Worm (Caenorhabditis elegans): ENCODE results near the gene srh-44.

Gene srh-44

DNA sequence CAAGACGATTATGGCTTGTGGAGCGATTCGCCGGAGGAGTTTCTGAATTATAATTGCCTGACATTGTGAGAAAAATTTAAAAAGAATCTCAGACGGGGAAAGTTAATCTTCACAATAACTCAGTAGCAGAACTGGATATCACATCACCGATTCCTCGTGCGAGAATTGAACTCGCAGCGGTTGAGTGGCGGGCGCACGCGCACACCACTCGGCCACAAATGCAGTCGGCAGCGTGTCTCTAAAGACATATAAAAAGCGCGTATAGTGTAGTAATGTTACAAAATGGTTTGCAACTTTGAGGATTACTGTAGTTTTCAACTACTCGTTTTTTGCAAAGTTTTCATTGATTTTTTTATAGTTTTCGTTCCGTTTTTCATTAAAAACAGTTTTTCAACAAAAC, 30.3 kb upstream of the srh-44 start (continued):
- TF ChIP-seq saeg-2 (GFP tag; IDR thresholded peaks at IDR 0.05): peak; percentile 93
- peak; percentile 91 for TF ChIP-seq zip-11 (GFP tag; IDR thresholded peaks at IDR 0.05)
- no peak for TF ChIP-seq tag-97 (GFP tag; IDR thresholded peaks at IDR 0.05)
- TF ChIP-seq daf-19 (GFP tag; conservative IDR thresholded peaks at IDR 0.05): peak; percentile 97
- TF ChIP-seq egl-27 (tag; optimal IDR thresholded peaks at IDR 0.05): no peak
- peak in 1 of 2 experiments; percentile 37 for TF ChIP-seq unc-62 (GFP tag; optimal IDR thresholded peaks at IDR 0.05 in 1 of 2)
- TF ChIP-seq unc-62 (tag; optimal IDR thresholded peaks at IDR 0.05): no peak
- peak; percentile 85 for TF ChIP-seq unc-130 (GFP tag; optimal IDR thresholded peaks at IDR 0.05)
- TF ChIP-seq unc-39 (tag; optimal IDR thresholded peaks at IDR 0.05): no peak
- peak; percentile 87 for TF ChIP-seq lir-3 (tag; optimal IDR thresholded peaks at IDR 0.05)
- peak; percentile 78 for TF ChIP-seq Y48G9A.11 (GFP tag; IDR thresholded peaks at IDR 0.05)
- peak; percentile 8 for TF ChIP-seq jun-1 (tag; optimal IDR thresholded peaks at IDR 0.05)
- no peak for TF ChIP-seq skn-1 (tag; optimal IDR thresholded peaks at IDR 0.05)
- TF ChIP-seq dpl-1 (GFP tag; optimal IDR thresholded peaks at IDR 0.05): peak; percentile 46
- peak; percentile 72 for TF ChIP-seq F37D6.2 (tag; optimal IDR thresholded peaks at IDR 0.05)
- TF ChIP-seq ceh-28 (tag; optimal IDR thresholded peaks at IDR 0.05): no peak
- peak; percentile 91 for TF ChIP-seq ZK337.2 (GFP tag; IDR thresholded peaks at IDR 0.05)
- TF ChIP-seq zfp-2 (tag; optimal IDR thresholded peaks at IDR 0.05): peak; percentile 70
- TF ChIP-seq nhr-6 (tag; optimal IDR thresholded peaks at IDR 0.05): no peak
- TF ChIP-seq hlh-30 (tag; optimal IDR thresholded peaks at IDR 0.05; ENCODE audit: insufficient read depth): no peak
- peak; percentile 61 to 91 for TF ChIP-seq daf-16 (GFP tag; optimal IDR thresholded peaks at IDR 0.05)
- TF ChIP-seq daf-16 (tag; optimal IDR thresholded peaks at IDR 0.05): peak; percentile 68
- peak; percentile 95 for TF ChIP-seq Y5F2A.4 (GFP tag; optimal IDR thresholded peaks at IDR 0.05)
- TF ChIP-seq mes-2 (tag; optimal IDR thresholded peaks at IDR 0.05; ENCODE audit: poor library complexity, severe bottlenecking): peak; percentile 88

DNA sequence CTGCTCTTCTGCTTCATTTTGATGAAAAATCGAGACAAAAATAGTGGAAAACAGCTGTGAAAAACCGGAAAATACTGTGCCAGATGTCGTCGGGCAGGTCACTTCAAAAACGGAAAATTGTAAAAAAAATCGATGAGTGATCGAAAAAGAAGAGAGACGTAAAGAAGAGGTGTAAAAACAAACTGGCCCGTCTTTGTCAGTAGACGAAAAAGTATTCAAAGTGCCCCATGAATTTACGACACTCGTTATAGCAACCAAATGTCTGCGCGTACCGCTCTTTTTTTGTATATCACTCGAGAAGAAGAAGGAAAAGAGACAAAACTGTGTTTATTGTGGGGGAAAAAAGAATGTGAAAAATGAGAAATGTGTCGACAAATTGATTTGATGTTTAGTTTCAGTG, 29.7 kb upstream of the srh-44 start, which contains the start of gene twk-5:
Gene twk-5 (minus strand): TSS at position 101 of the 400 bp plus-strand sequence.
- TF ChIP-seq ama-1 (optimal IDR thresholded peaks at IDR 0.05) (peak; percentile 73), F44E2.7 (GFP tag; IDR thresholded peaks at IDR 0.05) (no peak), sdz-12 (GFP tag; optimal IDR thresholded peaks at IDR 0.05) (no peak), F10B5.3 (tag; optimal IDR thresholded peaks at IDR 0.05) (no peak)

DNA sequence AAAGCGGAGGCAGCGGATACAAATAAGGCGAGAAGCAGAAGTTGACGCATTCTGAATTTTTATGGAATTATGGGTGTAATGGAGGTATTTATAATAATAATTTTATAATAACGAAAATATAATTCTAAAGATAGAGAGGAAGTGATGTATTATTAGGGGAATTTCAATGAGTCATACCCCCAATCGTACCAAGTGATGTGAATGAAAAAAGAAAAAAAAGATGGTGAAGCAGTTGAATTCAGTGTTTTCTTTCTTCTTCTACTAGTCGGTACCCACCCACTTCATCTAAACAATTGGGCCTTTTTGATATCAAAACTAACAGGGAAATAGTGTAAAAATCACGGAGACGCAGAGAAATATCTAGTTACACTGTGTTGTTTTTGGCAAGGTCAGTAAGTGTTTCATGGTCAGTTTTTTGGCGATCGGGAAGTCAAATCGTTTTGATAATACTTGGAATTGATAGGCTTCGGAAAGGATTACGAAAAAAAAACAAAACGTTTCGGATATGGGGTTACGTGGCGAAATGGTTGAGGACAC, 28.1 kb upstream of the srh-44 start, which contains the start of gene ttr-18:
Gene ttr-18 (minus strand): TSS at position 51 of the 537 bp plus-strand sequence.
- TF ChIP-seq dve-1 (tag; optimal IDR thresholded peaks at IDR 0.05; ENCODE audit: insufficient read depth) (peak; percentile 12), set-16 (GFP tag; IDR thresholded peaks at IDR 0.05) (no peak)

DNA sequence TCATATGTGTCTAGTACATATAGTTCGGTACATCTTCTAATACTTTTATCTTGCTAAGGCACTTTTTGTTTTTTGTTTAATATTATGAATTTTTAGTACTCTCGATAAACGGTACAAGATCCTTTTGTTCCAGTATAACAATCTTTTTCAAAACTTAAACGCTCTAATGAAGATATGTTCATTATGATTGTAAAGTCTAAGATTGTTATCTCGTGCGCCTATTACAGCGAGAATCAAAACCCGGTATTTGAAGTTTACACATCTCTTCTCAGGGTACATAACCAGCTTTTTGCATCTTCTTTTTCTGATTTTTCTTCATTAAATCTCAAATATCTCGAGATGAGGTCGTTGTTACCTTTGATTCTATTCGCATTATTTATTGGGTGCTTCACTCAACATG, 26.9 kb upstream of the srh-44 start, which contains the start of gene B0334.13:
Gene B0334.13 (plus strand): TSS at position 301 of the 400 bp plus-strand sequence.
- TF ChIP-seq unc-62 (GFP tag; optimal IDR thresholded peaks at IDR 0.05 in 1 of 2) (peak in 1 of 2 experiments; percentile 21), unc-62 (tag; optimal IDR thresholded peaks at IDR 0.05) (no peak), dmd-9 (GFP tag; IDR thresholded peaks at IDR 0.05) (no peak)

DNA sequence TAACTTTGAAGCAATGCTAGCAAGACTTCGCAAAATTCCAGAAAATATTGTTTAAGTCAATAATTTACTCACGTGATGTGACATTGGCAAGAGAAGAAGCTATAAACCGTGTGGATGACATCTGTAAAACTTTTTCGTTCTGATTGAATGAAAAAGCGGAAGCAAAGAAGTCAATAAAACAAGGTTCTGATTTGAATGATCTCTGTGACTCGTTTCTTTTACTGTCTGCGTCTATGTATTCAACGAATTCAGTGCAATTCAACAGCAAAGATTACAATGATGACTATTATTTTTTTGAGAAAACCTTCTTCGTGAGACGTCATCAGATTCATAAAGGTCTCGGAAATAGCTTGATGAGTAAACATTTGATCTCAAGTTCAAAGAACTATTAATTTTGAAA, 22.0 kb upstream of the srh-44 start, which contains the start of gene hacl-1:
Gene hacl-1 (minus strand): TSS at position 121 of the 400 bp plus-strand sequence.
- TF ChIP-seq mep-1 (tag; optimal IDR thresholded peaks at IDR 0.05): peak; percentile 41
- TF ChIP-seq lir-3 (tag; optimal IDR thresholded peaks at IDR 0.05): no peak
- peak; percentile 59 for TF ChIP-seq aha-1 (tag)
- TF ChIP-seq hmg-1.1 (GFP tag; IDR thresholded peaks at IDR 0.05): 0 out of 2 replicates have a peak, but pooled peaks have one; percentile 7
- TF ChIP-seq spr-3 (GFP tag; optimal IDR thresholded peaks at IDR 0.05): no peak
- TF ChIP-seq nhr-77 (tag; optimal IDR thresholded peaks at IDR 0.05): peak; percentile 9
- TF ChIP-seq hlh-30 (tag; optimal IDR thresholded peaks at IDR 0.05; ENCODE audit: insufficient read depth): peak; percentile 43
- no peak for TF ChIP-seq mdt-29 (GFP tag; IDR thresholded peaks at IDR 0.05)
- peak; percentile 46 for TF ChIP-seq nhr-28 (tag; optimal IDR thresholded peaks at IDR 0.05)
- TF ChIP-seq unc-62 (GFP tag; optimal IDR thresholded peaks at IDR 0.05 in 1 of 2): peak in 1 of 2 experiments; percentile 69
- no peak for TF ChIP-seq unc-62 (tag; optimal IDR thresholded peaks at IDR 0.05)
- peak in 1 of 2 experiments; percentile 56 for TF ChIP-seq lsy-2 (tag; optimal IDR thresholded peaks at IDR 0.05)
- no peak for TF ChIP-seq sdz-12 (GFP tag; optimal IDR thresholded peaks at IDR 0.05)
- TF ChIP-seq jun-1 (tag; optimal IDR thresholded peaks at IDR 0.05): peak; percentile 35
- TF ChIP-seq nhr-25 (tag; optimal IDR thresholded peaks at IDR 0.05; ENCODE audit: borderline replicate concordance, insufficient read depth): peak; percentile 1
- peak; percentile 48 for TF ChIP-seq nhr-48 (tag; optimal IDR thresholded peaks at IDR 0.05)
- no peak for TF ChIP-seq lim-7 (GFP tag; IDR thresholded peaks at IDR 0.05)
- TF ChIP-seq lin-38 (GFP tag; IDR thresholded peaks at IDR 0.05): no peak
- TF ChIP-seq F37D6.2 (tag; optimal IDR thresholded peaks at IDR 0.05): no peak
- TF ChIP-seq dve-1 (tag; optimal IDR thresholded peaks at IDR 0.05; ENCODE audit: insufficient read depth): peak; percentile 71
